Worm (Caenorhabditis elegans): Measurements from ENCODE around the gene flad-1.

DNA sequence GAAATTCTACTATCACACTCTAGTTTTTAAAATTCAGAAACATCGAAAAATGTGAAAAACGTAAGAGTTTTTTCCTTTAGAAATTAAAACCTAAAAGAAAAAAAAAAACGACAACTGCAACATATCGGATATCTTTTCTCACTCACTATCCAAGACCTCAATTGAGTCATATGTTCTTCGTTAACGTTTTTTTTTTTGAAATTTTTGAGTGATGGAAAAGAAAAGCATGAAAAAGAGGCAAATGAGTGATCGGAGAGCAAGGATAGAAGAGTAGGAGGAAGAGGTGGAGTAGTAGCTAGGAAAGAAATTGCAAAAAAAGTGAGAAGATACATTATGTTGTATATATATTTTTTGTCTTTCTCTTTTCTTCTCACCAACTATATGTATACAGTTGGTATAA is 45.6 kb downstream of the flad-1 start:
- TF ChIP-seq tab-1 (GFP tag; IDR thresholded peaks at IDR 0.05) (no peak), T22C8.4 (GFP tag; IDR thresholded peaks at IDR 0.05) (no peak), cog-1 (tag; optimal IDR thresholded peaks at IDR 0.05) (no peak), flt-1 (GFP tag; IDR thresholded peaks at IDR 0.05) (no peak), med-1 (GFP tag; optimal IDR thresholded peaks at IDR 0.05; ENCODE audit: insufficient read depth) (no peak), ztf-29 (GFP tag; IDR thresholded peaks at IDR 0.05) (no peak), ztf-23 (GFP tag; IDR thresholded peaks at IDR 0.05) (no peak), klf-2 (GFP tag; conservative IDR thresholded peaks at IDR 0.05) (no peak), ref-1 (GFP tag; conservative IDR thresholded peaks at IDR 0.05) (no peak)
